Fruit fly (Drosophila melanogaster) whole organism, prepupa: ENCODE measurements around the gene CG14196.
A peak's percentile ranks its signal among the peaks of the same experiment; 100 is the strongest.

ENCODE experiments used
- Blimp-1 ChIP-seq: fragments of 200-800 bp; sonication (Bioruptor generic); optimal IDR thresholded peaks from 3 replicates; lab custom pipeline; 2017; ENCODE audit warnings: missing biosample characterization, missing genetic modification characterization, mild to moderate bottlenecking, moderate library complexity, missing genetic modification reagents
- CG11294 ChIP-seq: fragments of 200-800 bp; sonication (Bioruptor generic); IDR thresholded peaks from 2 replicates; pipeline ENCODE4 v1.3.6; 2022; ENCODE audit warnings: missing biosample characterization, missing genetic modification characterization
- CG11762 ChIP-seq: fragments of 200-800 bp; sonication (Bioruptor generic); optimal IDR thresholded peaks from 3 replicates; lab custom pipeline; 2016; ENCODE audit warnings: missing biosample characterization, missing genetic modification characterization; ENCODE audit not compliant: insufficient read depth
- CG11902 ChIP-seq: fragments of 200-800 bp; sonication (Bioruptor generic); optimal IDR thresholded peaks from 3 replicates; lab custom pipeline; 2016; ENCODE audit warnings: missing biosample characterization, missing genetic modification characterization
- CG15336 ChIP-seq: fragments of 200-800 bp; sonication (Bioruptor generic); IDR thresholded peaks from 2 replicates; pipeline ENCODE4 v1.3.6; 2022; ENCODE audit warnings: missing biosample characterization, missing genetic modification characterization
- CG1621 ChIP-seq: fragments of 200-800 bp; sonication (Bioruptor generic); optimal IDR thresholded peaks from 3 replicates; lab custom pipeline; 2018; ENCODE audit warnings: missing biosample characterization, mild to moderate bottlenecking, missing genetic modification characterization
- CG3032 ChIP-seq: fragments of 200-800 bp; optimal IDR thresholded peaks from 2 replicates; lab custom pipeline; 2019; ENCODE audit warnings: missing biosample characterization, mild to moderate bottlenecking, missing genetic modification characterization, moderate library complexity
- CG31627 ChIP-seq: fragments of 200-800 bp; sonication (Bioruptor generic); optimal IDR thresholded peaks from 3 replicates; lab custom pipeline; 2016; ENCODE audit warnings: missing biosample characterization, missing genetic modification characterization
- CG32006 ChIP-seq: fragments of 200-800 bp; sonication (Bioruptor generic); optimal IDR thresholded peaks from 3 replicates; lab custom pipeline; 2017; ENCODE audit warnings: missing biosample characterization, mild to moderate bottlenecking, missing genetic modification characterization
- CG34406 ChIP-seq: fragments of 200-800 bp; sonication (Bioruptor generic); optimal IDR thresholded peaks from 3 replicates; lab custom pipeline; 2016; ENCODE audit warnings: missing biosample characterization, missing genetic modification characterization
- CG3919 ChIP-seq: fragments of 200-800 bp; sonication (Bioruptor generic); optimal IDR thresholded peaks from 3 replicates; lab custom pipeline; 2016; ENCODE audit warnings: missing biosample characterization, missing genetic modification characterization
- CG4318 ChIP-seq: fragments of 200-800 bp; sonication (Bioruptor generic); optimal IDR thresholded peaks from 3 replicates; lab custom pipeline; 2017; ENCODE audit warnings: missing biosample characterization, mild to moderate bottlenecking, missing genetic modification characterization
- CG6163 ChIP-seq: fragments of 200-800 bp; sonication (Bioruptor generic); IDR thresholded peaks from 3 replicates; pipeline ENCODE4 v1.3.6; 2022; ENCODE audit warnings: missing biosample characterization, missing genetic modification characterization
- CG6854 ChIP-seq: fragments of 200-800 bp; sonication (Bioruptor generic); optimal IDR thresholded peaks from 2 replicates; lab custom pipeline; 2017; ENCODE audit warnings: missing biosample characterization, mild to moderate bottlenecking, missing genetic modification characterization
- CG7368 ChIP-seq: fragments of 200-800 bp; sonication (Bioruptor generic); optimal IDR thresholded peaks from 3 replicates; lab custom pipeline; 2016; ENCODE audit warnings: missing biosample characterization, missing genetic modification characterization
- CG9139 ChIP-seq: fragments of 200-800 bp; sonication (Bioruptor generic); optimal IDR thresholded peaks from 3 replicates; lab custom pipeline; 2017; ENCODE audit warnings: missing biosample characterization, mild to moderate bottlenecking, missing genetic modification characterization
- Eip75B ChIP-seq: fragments of 200-800 bp; sonication (Bioruptor generic); optimal IDR thresholded peaks from 3 replicates; lab custom pipeline; 2016; ENCODE audit warnings: missing biosample characterization, missing genetic modification characterization
- Ets21C ChIP-seq: fragments of 200-800 bp; sonication (Bioruptor generic); optimal IDR thresholded peaks from 3 replicates; lab custom pipeline; 2016; ENCODE audit warnings: missing biosample characterization, missing genetic modification characterization
- Gug ChIP-seq: fragments of 200-800 bp; sonication (Bioruptor generic); IDR thresholded peaks from 2 replicates; pipeline ENCODE4 v1.3.6; 2022; ENCODE audit warnings: missing biosample characterization, missing genetic modification characterization
- Hr38 ChIP-seq: sonication (Bioruptor generic); optimal IDR thresholded peaks from 2 replicates; lab custom pipeline; 2016; ENCODE audit warnings: missing biosample characterization, missing genetic modification characterization
- Hr4 ChIP-seq: fragments of 200-800 bp; sonication (Bioruptor generic); optimal IDR thresholded peaks from 3 replicates; lab custom pipeline; 2016; ENCODE audit warnings: missing biosample characterization, missing genetic modification characterization
- Lpt ChIP-seq: fragments of 200-800 bp; sonication (Bioruptor generic); optimal IDR thresholded peaks from 3 replicates; lab custom pipeline; 2016; ENCODE audit warnings: missing biosample characterization, missing genetic modification characterization
- OdsH ChIP-seq: fragments of 200-800 bp; sonication (Bioruptor generic); optimal IDR thresholded peaks from 3 replicates; lab custom pipeline; 2016; ENCODE audit warnings: missing biosample characterization, missing genetic modification characterization
- Sox14 ChIP-seq: fragments of 200-800 bp; sonication (Bioruptor generic); optimal IDR thresholded peaks from 3 replicates; lab custom pipeline; 2016; ENCODE audit warnings: missing biosample characterization, missing genetic modification characterization
- achi ChIP-seq: fragments of 200-800 bp; sonication (Bioruptor generic); optimal IDR thresholded peaks from 3 replicates; lab custom pipeline; 2016; ENCODE audit warnings: missing biosample characterization, missing genetic modification characterization
- cyc ChIP-seq: fragments of 200-800 bp; sonication (Bioruptor generic); optimal IDR thresholded peaks from 3 replicates; lab custom pipeline; 2016; ENCODE audit warnings: missing biosample characterization, missing genetic modification characterization
- dac ChIP-seq: fragments of 200-800 bp; sonication (Bioruptor generic); optimal IDR thresholded peaks from 2 replicates; lab custom pipeline; 2017; ENCODE audit warnings: missing biosample characterization, mild to moderate bottlenecking, missing genetic modification characterization
- eg ChIP-seq: fragments of 200-800 bp; sonication (Bioruptor generic); IDR thresholded peaks from 3 replicates; pipeline ENCODE4 v1.3.6; 2022; ENCODE audit warnings: missing biosample characterization, missing genetic modification characterization
- fd59A ChIP-seq: fragments of 200-800 bp; sonication (Bioruptor generic); optimal IDR thresholded peaks from 2 replicates; lab custom pipeline; 2017; ENCODE audit warnings: missing biosample characterization, mild to moderate bottlenecking, missing genetic modification characterization, missing genetic modification reagents
- fd85E ChIP-seq: fragments of 200-800 bp; sonication (Bioruptor generic); optimal IDR thresholded peaks from 3 replicates; lab custom pipeline; 2016; ENCODE audit warnings: missing biosample characterization, missing genetic modification characterization
- fkh ChIP-seq: fragments of 200-800 bp; sonication (Bioruptor generic); optimal IDR thresholded peaks from 3 replicates; lab custom pipeline; 2017; ENCODE audit warnings: missing biosample characterization, mild to moderate bottlenecking, missing genetic modification characterization, moderate library complexity
- pdm3 ChIP-seq: fragments of 200-800 bp; sonication (Bioruptor generic); optimal IDR thresholded peaks from 3 replicates; lab custom pipeline; 2016; ENCODE audit warnings: missing biosample characterization, missing genetic modification characterization
- spab ChIP-seq: fragments of 200-800 bp; sonication (Bioruptor generic); optimal IDR thresholded peaks from 2 replicates; lab custom pipeline; 2017; ENCODE audit warnings: missing biosample characterization, mild to moderate bottlenecking, missing genetic modification characterization, missing genetic modification reagents
- ss ChIP-seq, 2 experiments: fragments of 200-800 bp; sonication (Bioruptor generic); optimal IDR thresholded peaks; 2 replicates in 1 of 2; 3 replicates in 1 of 2; lab custom pipeline; 2017 to 2018; ENCODE audit warnings: mild to moderate bottlenecking in 2 of 2, missing biosample characterization in 2 of 2, missing genetic modification characterization in 2 of 2, moderate library complexity in 1 of 2
- svp ChIP-seq: fragments of 200-800 bp; sonication (Bioruptor generic); peaks from one replicate; lab custom pipeline; 2016; ENCODE audit warnings: missing biosample characterization, missing genetic modification characterization

CG14196 gene

DNA sequence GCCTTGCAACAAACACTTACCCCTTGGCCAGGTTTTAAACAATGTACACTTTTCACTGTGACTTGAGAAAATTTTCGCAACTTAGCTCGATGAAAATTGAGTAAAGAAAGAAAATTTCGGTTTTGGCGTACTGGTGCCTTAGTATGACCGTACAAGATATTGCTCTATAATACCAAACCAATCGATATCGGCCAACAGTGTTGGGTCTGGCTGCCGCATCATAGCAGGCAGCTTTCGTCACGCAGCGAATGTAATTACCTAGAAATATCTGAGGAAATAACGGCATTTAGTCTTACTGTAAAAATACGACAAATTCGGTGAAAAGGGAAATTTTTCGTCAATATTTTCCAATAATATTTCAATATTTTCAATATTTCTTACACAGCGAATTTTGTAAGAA is 33.6 kb downstream of the CG14196 start, which contains the start of gene Ulp1:
Gene Ulp1 (minus strand): TSS at position 174 of the 400 bp plus-strand sequence.
- no peak for TF ChIP-seq pdm3 (GFP tag; lab: Kevin White, UChicago)
- TF ChIP-seq CG11762 (GFP tag; lab: Kevin White, UChicago) = no peak
- TF ChIP-seq Hr4 (GFP tag; lab: Kevin White, UChicago) = no peak
- peak; percentile 51 for TF ChIP-seq Sox14 (GFP tag; lab: Kevin White, UChicago)
- TF ChIP-seq OdsH (GFP tag; lab: Kevin White, UChicago) = no peak
- no peak for TF ChIP-seq Ets21C (GFP tag; lab: Kevin White, UChicago)
- no peak for TF ChIP-seq CG3032 (tag; lab: Kevin White, UChicago)
- TF ChIP-seq Eip75B (GFP tag; lab: Kevin White, UChicago) = no peak
- TF ChIP-seq CG15336 = 0 out of 2 replicates have a peak, but pooled peaks have one; percentile 15
- peak; percentile 2 for TF ChIP-seq CG31627
- peak; percentile 17 for TF ChIP-seq CG6854 (GFP tag; lab: Kevin White, UChicago)

DNA sequence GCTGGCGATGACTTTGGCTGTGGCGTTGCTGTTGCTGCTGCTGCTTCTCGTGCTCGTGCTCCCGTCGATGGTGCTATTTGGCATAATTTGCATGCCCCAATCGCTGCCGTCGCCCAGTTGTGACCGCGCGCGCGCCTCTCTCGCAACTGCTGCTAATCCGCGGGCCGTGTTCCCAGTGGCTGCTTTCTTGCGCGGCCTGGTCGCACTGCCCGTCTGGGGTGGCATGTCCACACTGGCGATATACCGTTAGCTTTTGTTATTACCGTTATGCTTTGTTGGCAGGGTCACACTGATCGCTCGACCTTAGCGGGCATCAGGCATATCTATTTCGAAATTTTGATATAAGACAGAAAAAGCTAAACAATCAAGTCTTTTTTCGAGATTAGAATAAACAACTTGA is 40.0 kb downstream of the CG14196 start, which contains the start of gene CG7990:
Gene CG7990 (minus strand): TSS at position 350 of the 400 bp plus-strand sequence.
- no peak for TF ChIP-seq CG7368
- no peak for TF ChIP-seq Lpt
- no peak for TF ChIP-seq fd85E (GFP tag; lab: Kevin White, UChicago)
- no peak for TF ChIP-seq svp (GFP tag; lab: Kevin White, UChicago)
- TF ChIP-seq CG11294 (GFP tag; lab: Robert Waterston, UW) = no peak

DNA sequence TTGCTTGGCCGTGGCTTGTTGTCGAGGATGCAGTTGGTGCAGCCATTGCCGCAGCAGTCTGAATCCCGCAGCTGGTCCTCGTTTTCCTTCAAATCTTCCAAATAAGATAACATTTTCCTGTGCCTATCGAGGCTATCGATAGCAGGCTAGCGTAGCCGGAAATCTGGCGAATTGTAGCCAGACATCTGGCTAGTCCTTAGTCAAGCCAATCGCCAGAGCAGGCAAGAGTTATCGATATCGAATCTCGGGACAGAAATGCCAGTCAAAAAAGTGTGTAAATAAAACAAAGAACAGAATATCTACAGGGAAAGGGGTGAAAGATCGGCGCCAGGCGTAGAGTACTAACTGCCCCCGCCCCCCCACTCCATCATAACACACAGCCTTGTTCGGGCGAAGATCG is 48.3 kb downstream of the CG14196 start, which contains the start of the genes CG7914 and CG14194:
Gene CG7914 (minus strand): TSS at position 113 of the 400 bp plus-strand sequence.
Gene CG14194 (plus strand): TSS at position 220 of the 400 bp plus-strand sequence.
- TF ChIP-seq CG1621 (peak; percentile 53), CG34406 (GFP tag; lab: Kevin White, UChicago) (no peak), spab (GFP tag; lab: Kevin White, UChicago) (no peak), fd59A (no peak), CG9139 (GFP tag; lab: Kevin White, UChicago) (no peak), CG3919 (GFP tag; lab: Kevin White, UChicago) (no peak), CG6163 (GFP tag; lab: Robert Waterston, UW) (peak; percentile 39; the same call in 2 of the 3 replicates), cyc (GFP tag; lab: Kevin White, UChicago) (no peak), CG11902 (GFP tag; lab: Kevin White, UChicago) (no peak), eg (GFP tag; lab: Robert Waterston, UW) (no peak), ss (GFP tag; optimal IDR thresholded peaks at IDR 0.05; lab: Kevin White, UChicago) (peak in 1 of 2 experiments; percentile 9), achi (GFP tag; lab: Kevin White, UChicago) (no peak), fkh (GFP tag; lab: Kevin White, UChicago) (peak; percentile 68), Gug (GFP tag; lab: Robert Waterston, UW) (no peak), Sox14 (GFP tag; lab: Kevin White, UChicago) (peak; percentile 75), dac (GFP tag; lab: Kevin White, UChicago) (no peak), Blimp-1 (no peak), CG32006 (no peak)

DNA sequence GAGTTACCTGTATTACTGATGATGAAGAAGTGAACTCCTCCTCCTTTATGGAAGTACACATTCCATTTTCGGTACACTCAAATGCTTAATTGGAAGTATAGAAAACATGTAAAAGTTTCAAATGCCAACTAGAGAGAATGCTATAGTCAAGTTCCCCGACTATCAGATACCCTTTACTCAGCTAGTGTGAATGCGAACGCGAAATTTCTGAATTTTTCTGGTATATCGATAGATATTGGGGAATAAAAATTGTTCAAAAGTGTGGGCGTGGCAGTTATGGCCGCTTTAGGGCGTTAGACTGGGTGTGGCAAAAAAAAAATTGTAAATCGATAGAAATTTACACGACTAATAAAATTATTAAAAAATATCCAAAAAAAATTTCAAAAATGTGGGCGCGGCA is 50.0 kb downstream of the CG14196 start:
- TF ChIP-seq CG4318 = no peak
- TF ChIP-seq Hr38 (GFP tag; lab: Kevin White, UChicago) = no peak

DNA sequence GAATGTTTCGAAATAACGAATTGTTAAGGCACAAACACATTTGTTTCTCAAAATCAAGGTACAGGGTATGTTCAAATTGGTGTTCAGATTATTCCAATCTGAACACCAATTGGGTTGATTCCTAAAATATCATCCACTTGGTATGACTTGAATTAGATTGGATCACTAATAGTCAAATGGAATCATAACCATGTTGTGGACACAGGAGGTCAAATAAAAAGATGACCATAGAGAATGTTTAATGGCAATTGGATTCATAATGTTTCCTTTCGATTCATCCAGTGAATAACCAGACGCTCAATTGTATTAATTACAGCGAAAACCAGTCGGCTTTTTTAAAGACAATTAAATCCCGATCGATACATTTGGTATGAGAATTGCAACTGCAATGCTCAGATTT is 50.6 kb downstream of the CG14196 start:
- no peak for TF ChIP-seq achi (GFP tag; lab: Kevin White, UChicago)
